Fruit fly (Drosophila melanogaster) whole organism, embryonic: ENCODE measurements around the gene CG11370.

Source experiments
- Atf6 ChIP-seq: fragments of 200-800 bp; sonication (Bioruptor generic); IDR thresholded peaks from 2 replicates; pipeline ENCODE4 v1.3.6; 2022; ENCODE audit warnings: missing biosample characterization, missing genetic modification characterization
- B-H2 ChIP-seq: fragments of 200-800 bp; sonication (Bioruptor generic); optimal IDR thresholded peaks from 2 replicates; lab custom pipeline; 2018; ENCODE audit warnings: missing biosample characterization, mild to moderate bottlenecking, missing genetic modification characterization
- BEAF-32 ChIP-seq: fragments of 200-800 bp; sonication (Bioruptor generic); optimal IDR thresholded peaks from 3 replicates; lab custom pipeline; 2017; ENCODE audit warnings: missing biosample characterization, missing genetic modification characterization, mild to moderate bottlenecking, moderate library complexity, missing genetic modification reagents
- CG10979 ChIP-seq: fragments of 200-800 bp; sonication (Bioruptor generic); optimal IDR thresholded peaks from 2 replicates; lab custom pipeline; 2018; ENCODE audit warnings: missing biosample characterization, mild to moderate bottlenecking, missing genetic modification characterization, moderate library complexity
- CG11696 ChIP-seq: fragments of 200-800 bp; sonication (Bioruptor generic); IDR thresholded peaks from 2 replicates; pipeline ENCODE4 v1.3.6; 2022; ENCODE audit warnings: missing biosample characterization, missing genetic modification characterization
- CG12104 ChIP-seq: fragments of 200-800 bp; sonication (Bioruptor generic); optimal IDR thresholded peaks from 3 replicates; lab custom pipeline; 2016; ENCODE audit warnings: missing biosample characterization, missing genetic modification characterization
- CG12219 ChIP-seq: fragments of 200-800 bp; sonication (Bioruptor generic); optimal IDR thresholded peaks from 3 replicates; lab custom pipeline; 2018; ENCODE audit warnings: missing biosample characterization, mild to moderate bottlenecking, missing genetic modification characterization
- CG12391 ChIP-seq: fragments of 200-800 bp; sonication (Bioruptor generic); optimal IDR thresholded peaks from 3 replicates; lab custom pipeline; 2018; ENCODE audit warnings: missing biosample characterization, mild to moderate bottlenecking, missing genetic modification characterization, moderate library complexity
- CG12769 ChIP-seq: fragments of 200-800 bp; sonication (Bioruptor generic); optimal IDR thresholded peaks from 2 replicates; lab custom pipeline; 2019; ENCODE audit warnings: missing biosample characterization, mild to moderate bottlenecking, missing genetic modification characterization, moderate library complexity
- CG13424 ChIP-seq: fragments of 200-800 bp; sonication (Bioruptor generic); optimal IDR thresholded peaks from 2 replicates; lab custom pipeline; 2019; ENCODE audit warnings: missing biosample characterization, mild to moderate bottlenecking, missing genetic modification characterization, moderate library complexity
- CG14965 ChIP-seq: fragments of 200-800 bp; sonication (Bioruptor generic); optimal IDR thresholded peaks from 2 replicates; lab custom pipeline; 2016; ENCODE audit warnings: missing biosample characterization, missing genetic modification characterization, borderline replicate concordance
- CG15269 ChIP-seq: fragments of 200-800 bp; sonication (Bioruptor generic); optimal IDR thresholded peaks from 2 replicates; lab custom pipeline; 2018; ENCODE audit warnings: missing biosample characterization, mild to moderate bottlenecking, missing genetic modification characterization, moderate library complexity
- CG15479 ChIP-seq: fragments of 200-800 bp; sonication (Bioruptor generic); optimal IDR thresholded peaks from 3 replicates; lab custom pipeline; 2019; ENCODE audit warnings: missing biosample characterization, mild to moderate bottlenecking, missing genetic modification characterization, moderate library complexity
- CG17328 ChIP-seq: fragments of 200-800 bp; sonication (Bioruptor generic); IDR thresholded peaks from 2 replicates; pipeline ENCODE4 v1.3.6; 2022; ENCODE audit warnings: missing biosample characterization, missing genetic modification characterization
- CG17359 ChIP-seq: fragments of 200-800 bp; sonication (Bioruptor generic); optimal IDR thresholded peaks from 3 replicates; lab custom pipeline; 2018; ENCODE audit warnings: missing biosample characterization, mild to moderate bottlenecking, missing genetic modification characterization, moderate library complexity
- CG18599 ChIP-seq: fragments of 200-800 bp; sonication (Bioruptor generic); optimal IDR thresholded peaks from 3 replicates; lab custom pipeline; 2017; ENCODE audit warnings: missing biosample characterization, missing genetic modification characterization, mild to moderate bottlenecking, moderate library complexity, missing genetic modification reagents
- CG8765 ChIP-seq: fragments of 200-800 bp; sonication (Bioruptor generic); IDR thresholded peaks from 2 replicates; pipeline ENCODE4 v1.3.6; 2022; ENCODE audit warnings: missing biosample characterization, missing genetic modification characterization
- CoRest ChIP-seq: fragments of 200-800 bp; sonication (Bioruptor generic); optimal IDR thresholded peaks from 3 replicates; lab custom pipeline; 2018; ENCODE audit warnings: missing biosample characterization, mild to moderate bottlenecking, missing genetic modification characterization, moderate library complexity
- Dad ChIP-seq: fragments of 200-800 bp; sonication (Bioruptor generic); optimal IDR thresholded peaks from 3 replicates; lab custom pipeline; 2016; ENCODE audit warnings: missing biosample characterization, missing genetic modification characterization
- Ets65A ChIP-seq: fragments of 200-800 bp; sonication (Bioruptor generic); peaks from one replicate; lab custom pipeline; 2016; ENCODE audit warnings: missing biosample characterization, missing genetic modification characterization
- GATAe ChIP-seq: fragments of 200-800 bp; sonication (Bioruptor generic); conservative IDR thresholded peaks from 2 replicates; pipeline ENCODE4 v1.3.6; 2022; ENCODE audit warnings: missing biosample characterization, missing genetic modification characterization
- HLHmδ ChIP-seq: fragments of 200-800 bp; sonication (Bioruptor generic); optimal IDR thresholded peaks from 2 replicates; lab custom pipeline; 2018; ENCODE audit warnings: missing biosample characterization, mild to moderate bottlenecking, missing genetic modification characterization, moderate library complexity
- Hmr ChIP-seq: fragments of 200-800 bp; sonication (Bioruptor generic); optimal IDR thresholded peaks from 3 replicates; lab custom pipeline; 2017; ENCODE audit warnings: mild to moderate bottlenecking, missing biosample characterization, missing genetic modification reagents, missing genetic modification characterization
- Kr ChIP-seq: fragments of 200-800 bp; sonication (Bioruptor generic); optimal IDR thresholded peaks from 2 replicates; lab custom pipeline; 2017; ENCODE audit warnings: missing biosample characterization, mild to moderate bottlenecking, missing genetic modification characterization
- Oli ChIP-seq: fragments of 200-800 bp; sonication (Bioruptor generic); optimal IDR thresholded peaks from 2 replicates; lab custom pipeline; 2018; ENCODE audit warnings: missing biosample characterization, mild to moderate bottlenecking, missing genetic modification characterization, moderate library complexity
- Sox102F ChIP-seq: fragments of 200-800 bp; sonication (Bioruptor generic); optimal IDR thresholded peaks from 2 replicates; lab custom pipeline; 2018; ENCODE audit warnings: missing biosample characterization, mild to moderate bottlenecking, missing genetic modification characterization, moderate library complexity
- amos ChIP-seq: fragments of 200-800 bp; sonication (Bioruptor generic); IDR thresholded peaks from 2 replicates; pipeline ENCODE4 v1.3.6; 2022; ENCODE audit warnings: missing biosample characterization, missing genetic modification characterization; ENCODE audit not compliant: partially characterized antibody
- aop ChIP-seq: fragments of 200-800 bp; sonication (Bioruptor generic); IDR thresholded peaks from 2 replicates; pipeline ENCODE4 v1.3.6; 2022; ENCODE audit warnings: missing biosample characterization, missing genetic modification characterization
- ap ChIP-seq: fragments of 200-800 bp; sonication (Bioruptor generic); IDR thresholded peaks from 2 replicates; pipeline ENCODE4 v1.3.6; 2022; ENCODE audit warnings: missing biosample characterization, missing genetic modification characterization
- bsh ChIP-seq, 2 experiments: fragments of 200-800 bp; sonication (Bioruptor generic); optimal IDR thresholded peaks; 2 replicates each; lab custom pipeline; 2017 to 2018; ENCODE audit warnings: mild to moderate bottlenecking in 2 of 2, missing biosample characterization in 2 of 2, missing genetic modification characterization in 2 of 2, moderate library complexity in 1 of 2
- cad ChIP-seq: fragments of >200 bp; optimal IDR thresholded peaks from 2 replicates; lab custom pipeline; 2017; ENCODE audit warnings: missing biosample characterization, missing genetic modification characterization
- cg ChIP-seq: fragments of 200-800 bp; sonication (Bioruptor generic); optimal IDR thresholded peaks from 3 replicates; lab custom pipeline; 2019; ENCODE audit warnings: missing biosample characterization, mild to moderate bottlenecking, missing genetic modification characterization, moderate library complexity
- esg ChIP-seq: fragments of 200-800 bp; sonication (Bioruptor generic); conservative IDR thresholded peaks from 2 replicates; pipeline ENCODE4 v1.3.6; 2022; ENCODE audit warnings: missing biosample characterization, missing genetic modification characterization
- eve ChIP-seq, 2 experiments: fragments of >200 bp; optimal IDR thresholded peaks; 2 replicates each; lab custom pipeline; 2017; ENCODE audit warnings: missing biosample characterization in 2 of 2, missing genetic modification characterization in 2 of 2
- exex ChIP-seq: fragments of 200-800 bp; sonication (Bioruptor generic); optimal IDR thresholded peaks from 4 replicates; lab custom pipeline; 2018; ENCODE audit warnings: missing biosample characterization, mild to moderate bottlenecking, missing genetic modification characterization, moderate library complexity
- gfzf ChIP-seq: fragments of 200-800 bp; sonication (Bioruptor generic); optimal IDR thresholded peaks from 2 replicates; lab custom pipeline; 2016; ENCODE audit warnings: missing biosample characterization, mild to moderate bottlenecking, missing genetic modification characterization, moderate library complexity
- grn ChIP-seq: fragments of 200-800 bp; sonication (Bioruptor generic); optimal IDR thresholded peaks from 3 replicates; lab custom pipeline; 2017; ENCODE audit warnings: missing biosample characterization, missing genetic modification characterization
- klu ChIP-seq: fragments of 200-800 bp; sonication (Bioruptor generic); IDR thresholded peaks from 2 replicates; pipeline ENCODE4 v1.3.6; 2022; ENCODE audit warnings: missing biosample characterization, missing genetic modification characterization
- kni ChIP-seq: fragments of 200-800 bp; sonication (Bioruptor generic); optimal IDR thresholded peaks from 3 replicates; lab custom pipeline; 2017; ENCODE audit warnings: mild to moderate bottlenecking, missing biosample characterization, missing genetic modification reagents, missing genetic modification characterization
- lab ChIP-seq: fragments of 200-800 bp; sonication (Bioruptor generic); optimal IDR thresholded peaks from 3 replicates; lab custom pipeline; 2017; ENCODE audit warnings: missing biosample characterization, missing genetic modification characterization, mild to moderate bottlenecking, moderate library complexity, missing genetic modification reagents
- pho ChIP-seq: fragments of 200-800 bp; sonication (Bioruptor generic); optimal IDR thresholded peaks from 2 replicates; lab custom pipeline; 2016; ENCODE audit warnings: missing biosample characterization, missing genetic modification characterization
- sens-2 ChIP-seq: fragments of 200-800 bp; sonication (Bioruptor generic); IDR thresholded peaks from 2 replicates; pipeline ENCODE4 v1.3.6; 2022; ENCODE audit warnings: missing biosample characterization, missing genetic modification characterization
- stc ChIP-seq: fragments of 200-800 bp; sonication (Bioruptor generic); IDR thresholded peaks from 2 replicates; pipeline ENCODE4 v1.3.6; 2022; ENCODE audit warnings: missing biosample characterization, missing genetic modification characterization
- stwl ChIP-seq: fragments of 200-800 bp; sonication (Bioruptor generic); optimal IDR thresholded peaks from 3 replicates; lab custom pipeline; 2018; ENCODE audit warnings: missing biosample characterization, mild to moderate bottlenecking, missing genetic modification characterization, moderate library complexity
- trem ChIP-seq: fragments of 200-800 bp; optimal IDR thresholded peaks from 3 replicates; lab custom pipeline; 2019; ENCODE audit warnings: missing biosample characterization, mild to moderate bottlenecking, missing genetic modification characterization, moderate library complexity
- zfh2 ChIP-seq: fragments of 200-800 bp; sonication (Bioruptor generic); optimal IDR thresholded peaks from 2 replicates; lab custom pipeline; 2016; ENCODE audit warnings: missing biosample characterization, missing genetic modification characterization

The CG11370 gene

dm6 chr3L:22665110-22665509 is 46.8 kb upstream of the CG11370 start (continued):
- TF ChIP-seq Ets65A (peak; percentile 92), eve (GFP tag; optimal IDR thresholded peaks at IDR 0.05; lab: Kevin White, UChicago) (peak in 1 of 2 experiments; percentile 40), CG17359 (tag; lab: Kevin White, UChicago) (peak; percentile 43), zfh2 (GFP tag; lab: Kevin White, UChicago) (no peak), CG18599 (GFP tag; lab: Kevin White, UChicago) (peak; percentile 20), CoRest (tag; lab: Kevin White, UChicago) (peak; percentile 1), lab (GFP tag; lab: Kevin White, UChicago) (peak; percentile 39), CG17328 (GFP tag; lab: Robert Waterston, UW) (peak; percentile 65), HLHmδ (GFP tag; lab: Kevin White, UChicago) (no peak), CG12104 (GFP tag; lab: Kevin White, UChicago) (no peak), stc (GFP tag; lab: Robert Waterston, UW) (peak; percentile 13; the same call in 1 of the 2 replicates), CG13424 (tag; lab: Kevin White, UChicago) (peak; percentile 21), sens-2 (GFP tag; lab: Robert Waterston, UW) (0 out of 2 replicates have a peak, but pooled peaks have one; percentile 23), pho (GFP tag; lab: Kevin White, UChicago) (no peak), Oli (tag; lab: Kevin White, UChicago) (peak; percentile 50), trem (tag; lab: Kevin White, UChicago) (peak; percentile 24), Atf6 (GFP tag; lab: Robert Waterston, UW) (peak; percentile 52; the same call in 1 of the 2 replicates), Sox102F (GFP tag; lab: Kevin White, UChicago) (peak; percentile 21), B-H2 (GFP tag; lab: Kevin White, UChicago) (no peak), CG8765 (GFP tag; lab: Robert Waterston, UW) (peak; percentile 24; the same call in 1 of the 2 replicates), CG12219 (GFP tag; lab: Kevin White, UChicago) (peak; percentile 33), CG15269 (tag; lab: Kevin White, UChicago) (peak; percentile 28), ap (GFP tag; lab: Robert Waterston, UW) (no peak), CG10979 (no peak), Dad (no peak)

- no peak for TF ChIP-seq CG14965 (GFP tag; lab: Kevin White, UChicago)
- TF ChIP-seq Atf6 (GFP tag; lab: Robert Waterston, UW): no peak
- TF ChIP-seq Kr (GFP tag; lab: Kevin White, UChicago): peak; percentile 2
- TF ChIP-seq bsh (GFP tag; optimal IDR thresholded peaks at IDR 0.05; lab: Kevin White, UChicago): no peak
- peak; percentile 32 for TF ChIP-seq grn (GFP tag; lab: Kevin White, UChicago)
- TF ChIP-seq aop: no peak
- no peak for TF ChIP-seq cad (GFP tag; lab: Kevin White, UChicago)
- no peak for TF ChIP-seq esg (GFP tag; lab: Robert Waterston, UW)
- TF ChIP-seq kni (GFP tag; lab: Kevin White, UChicago): peak; percentile 11
- no peak for TF ChIP-seq CG11696 (GFP tag; lab: Robert Waterston, UW)
- peak; percentile 11 for TF ChIP-seq BEAF-32
- peak; percentile 23 for TF ChIP-seq gfzf (GFP tag; lab: Kevin White, UChicago)
- TF ChIP-seq CG12769 (tag; lab: Kevin White, UChicago): peak; percentile 30
- peak; percentile 10 for TF ChIP-seq cg (GFP tag; lab: Kevin White, UChicago)
- no peak for TF ChIP-seq CG12391 (tag; lab: Kevin White, UChicago)
- TF ChIP-seq CG15479: peak; percentile 54
- TF ChIP-seq GATAe: peak; percentile 77
- peak; percentile 21 for TF ChIP-seq Hmr (GFP tag; lab: Kevin White, UChicago)
- TF ChIP-seq klu (GFP tag; lab: Robert Waterston, UW): no peak
- TF ChIP-seq amos: 0 out of 2 replicates have a peak, but pooled peaks have one; percentile 5
- peak in 1 of 2 experiments; percentile 56 for TF ChIP-seq eve (GFP tag; optimal IDR thresholded peaks at IDR 0.05; lab: Kevin White, UChicago)
- TF ChIP-seq exex (tag; lab: Kevin White, UChicago): peak; percentile 19
- TF ChIP-seq stwl (tag; lab: Kevin White, UChicago): peak; percentile 36
- no peak for TF ChIP-seq CG13424 (tag; lab: Kevin White, UChicago)
- TF ChIP-seq CG18599 (GFP tag; lab: Kevin White, UChicago): peak; percentile 10
Measured at dm6 chr3L:22669275-22670006, 42.5 kb upstream of the CG11370 start, which contains the start of gene Jhbp6. Gene Jhbp6, plus strand, starts transcription at chr3L:22669956.
